Fruit fly (Drosophila melanogaster): Measurements from ENCODE around the gene CG31093.

CG31093 gene

DNA sequence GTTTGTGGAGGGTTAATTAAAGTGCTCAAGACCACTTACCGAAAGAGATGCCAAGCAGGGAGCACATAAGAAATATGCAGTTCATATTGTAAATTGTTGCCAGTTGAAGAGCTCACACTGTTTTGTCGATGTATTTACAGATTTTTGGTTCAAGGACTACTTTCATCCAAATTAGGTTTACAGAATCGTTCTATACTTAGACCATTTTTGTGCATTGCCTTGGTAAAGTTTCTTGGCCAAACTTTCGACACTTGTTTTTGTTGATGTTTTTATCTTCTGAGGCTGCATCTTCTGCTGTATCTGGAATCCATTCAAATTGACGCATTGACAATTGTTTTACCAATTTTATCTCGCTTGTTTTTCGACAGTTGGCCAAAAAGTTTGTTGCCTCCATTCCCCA is at the start of gene CG31093:
Gene CG31093 (minus strand): TSS at position 101 of the 400 bp plus-strand sequence.
- TF ChIP-seq oc (tag; optimal IDR thresholded peaks at IDR 0.05) = no peak

DNA sequence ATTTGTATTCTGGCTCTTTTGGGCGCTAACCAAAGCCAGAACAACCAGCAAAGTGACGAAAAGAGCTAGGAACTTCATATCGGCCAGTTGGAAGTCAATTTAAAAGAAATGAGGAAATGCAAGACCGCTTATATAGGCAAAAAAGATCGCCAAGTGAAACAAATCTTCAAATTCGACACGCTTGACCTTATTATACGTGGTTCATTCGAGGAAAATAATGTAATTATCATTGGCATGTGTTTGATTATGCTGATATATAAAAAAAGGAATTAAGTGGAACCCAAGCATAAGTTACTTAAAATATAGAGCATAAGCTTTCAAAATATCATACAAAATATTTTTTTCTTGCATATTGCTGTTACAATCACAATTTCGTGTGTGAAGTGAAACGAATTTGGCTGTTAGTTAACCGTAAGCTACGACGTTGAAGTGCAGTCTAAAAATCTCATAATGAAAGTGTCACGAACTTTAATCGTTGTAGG is 41.6 kb upstream of the CG31093 start, which contains the start of the genes Mst57Da and alpha4GT2:
Gene Mst57Da (minus strand): TSS at position 101 of the 482 bp plus-strand sequence.
Gene alpha4GT2 (plus strand): TSS at position 432 of the 482 bp plus-strand sequence.
- TF ChIP-seq CG10979 (tag; optimal IDR thresholded peaks at IDR 0.05) = no peak

DNA sequence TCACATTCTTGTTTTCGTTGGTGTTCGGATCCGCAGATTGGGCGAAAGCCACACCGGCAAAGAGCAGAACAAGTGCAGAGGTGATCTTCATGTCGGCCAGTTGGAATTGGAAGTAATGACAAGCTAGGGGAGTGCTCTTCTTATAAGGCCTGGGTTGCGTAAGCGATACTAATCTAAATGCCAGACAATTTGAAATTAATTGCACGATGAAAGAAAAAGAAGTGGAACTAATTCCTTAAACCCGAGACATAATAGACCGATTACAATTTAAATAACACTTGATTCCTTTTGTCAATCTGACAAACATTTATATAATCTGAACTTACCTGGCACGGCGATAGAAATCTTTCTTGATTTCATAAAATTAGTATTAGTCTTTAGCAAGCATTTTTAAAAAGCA is 40.5 kb upstream of the CG31093 start, which contains the start of gene Mst57Db:
Gene Mst57Db (minus strand): TSS at position 101 of the 400 bp plus-strand sequence.
- TF ChIP-seq Doc3 (GFP tag; IDR thresholded peaks at IDR 0.05; ENCODE audit: partially characterized antibody) (no peak), zen2 (GFP tag; IDR thresholded peaks at IDR 0.05; ENCODE audit: partially characterized antibody) (no peak), vnd (GFP tag; IDR thresholded peaks at IDR 0.05; ENCODE audit: partially characterized antibody) (no peak), inv (GFP tag; IDR thresholded peaks at IDR 0.05; ENCODE audit: partially characterized antibody) (no peak), CG7963 (GFP tag; IDR thresholded peaks at IDR 0.05; ENCODE audit: partially characterized antibody) (no peak), ci (GFP tag; IDR thresholded peaks at IDR 0.05) (no peak), CG1832 (GFP tag; optimal IDR thresholded peaks at IDR 0.05) (no peak), CG7372 (GFP tag; IDR thresholded peaks at IDR 0.05) (no peak), Stat92E (GFP tag; optimal IDR thresholded peaks at IDR 0.05) (no peak), CG14014 (GFP tag; IDR thresholded peaks at IDR 0.05) (no peak), CG6791 (GFP tag; IDR thresholded peaks at IDR 0.05; ENCODE audit: partially characterized antibody) (no peak), CG4820 (GFP tag; optimal IDR thresholded peaks at IDR 0.05) (no peak), bbx (GFP tag; IDR thresholded peaks at IDR 0.05; ENCODE audit: partially characterized antibody) (no peak), CG2202 (tag; optimal IDR thresholded peaks at IDR 0.05) (no peak), rib (GFP tag; IDR thresholded peaks at IDR 0.05) (no peak), CG17328 (GFP tag; IDR thresholded peaks at IDR 0.05) (no peak)

DNA sequence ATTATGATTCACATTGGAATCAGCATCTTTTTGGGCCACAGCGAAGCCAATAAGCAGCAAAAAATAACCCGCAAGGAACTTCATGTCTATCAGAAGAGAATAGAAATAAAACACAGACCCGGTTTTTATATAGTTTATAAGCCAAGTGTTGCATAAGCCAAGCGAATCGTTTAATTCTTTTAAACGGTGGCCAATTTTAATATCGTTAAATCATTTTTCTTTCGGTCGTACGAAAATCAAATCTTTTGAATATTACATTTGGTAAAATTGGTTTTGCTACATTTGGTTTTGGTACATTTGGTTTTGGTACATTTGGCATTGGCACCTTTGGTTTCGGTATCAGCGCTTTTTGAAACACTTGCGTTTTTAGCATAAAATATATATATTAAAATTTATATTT is 39.9 kb upstream of the CG31093 start, which contains the start of gene Sfp96F:
Gene Sfp96F (minus strand): TSS at position 101 of the 400 bp plus-strand sequence.
- no peak for TF ChIP-seq HmgD (GFP tag; optimal IDR thresholded peaks at IDR 0.05)
- no peak for TF ChIP-seq CG16779 (GFP tag; IDR thresholded peaks at IDR 0.05)
- no peak for TF ChIP-seq CG3838 (GFP tag; optimal IDR thresholded peaks at IDR 0.05)
- TF ChIP-seq schlank (tag; optimal IDR thresholded peaks at IDR 0.05) = no peak
- no peak for TF ChIP-seq CG8765 (GFP tag; IDR thresholded peaks at IDR 0.05)
- no peak for TF ChIP-seq Stat92E (GFP tag; optimal IDR thresholded peaks at IDR 0.05)

DNA sequence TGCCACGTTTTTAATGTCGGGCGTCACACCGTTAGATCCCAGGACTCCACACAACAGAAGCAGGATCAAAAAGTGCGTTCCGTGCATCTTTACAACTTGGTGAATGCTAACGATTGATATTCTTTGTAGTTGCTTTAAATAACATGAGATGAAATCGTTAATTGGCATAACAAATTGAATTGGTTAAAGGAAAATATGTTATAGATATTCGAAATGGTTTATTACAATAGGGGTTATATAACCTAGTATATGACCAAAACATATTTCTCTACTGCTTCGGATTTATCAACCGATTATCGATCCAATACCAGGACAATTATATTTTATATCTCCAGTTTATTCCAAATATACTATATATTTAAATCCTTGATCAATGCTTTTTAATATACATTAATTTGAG is 39.3 kb upstream of the CG31093 start, which contains the start of gene Mst57Dc:
Gene Mst57Dc (minus strand): TSS at position 101 of the 400 bp plus-strand sequence.
- TF ChIP-seq Deaf1 (tag; optimal IDR thresholded peaks at IDR 0.05) (no peak), Doc2 (GFP tag; IDR thresholded peaks at IDR 0.05) (no peak), CG7786 (GFP tag; optimal IDR thresholded peaks at IDR 0.05) (no peak), gcm2 (GFP tag; optimal IDR thresholded peaks at IDR 0.05) (no peak), Taf1 (GFP tag; IDR thresholded peaks at IDR 0.05) (no peak), crc (GFP tag; optimal IDR thresholded peaks at IDR 0.05) (no peak), NfI (GFP tag; optimal IDR thresholded peaks at IDR 0.05) (no peak), yki (optimal IDR thresholded peaks at IDR 0.05) (no peak), CG15601 (tag; optimal IDR thresholded peaks at IDR 0.05) (no peak), ewg (GFP tag; optimal IDR thresholded peaks at IDR 0.05) (no peak), CG18764 (GFP tag; optimal IDR thresholded peaks at IDR 0.05) (no peak), CG10462 (GFP tag; optimal IDR thresholded peaks at IDR 0.05) (no peak), CkIIα-i1 (GFP tag; IDR thresholded peaks at IDR 0.05) (no peak), CG1233 (GFP tag; optimal IDR thresholded peaks at IDR 0.05) (no peak), otp (GFP tag; IDR thresholded peaks at IDR 0.05) (no peak)
